Fruit fly (Drosophila melanogaster): Measurements from ENCODE around the gene CG42353.

The CG42353 gene

DNA sequence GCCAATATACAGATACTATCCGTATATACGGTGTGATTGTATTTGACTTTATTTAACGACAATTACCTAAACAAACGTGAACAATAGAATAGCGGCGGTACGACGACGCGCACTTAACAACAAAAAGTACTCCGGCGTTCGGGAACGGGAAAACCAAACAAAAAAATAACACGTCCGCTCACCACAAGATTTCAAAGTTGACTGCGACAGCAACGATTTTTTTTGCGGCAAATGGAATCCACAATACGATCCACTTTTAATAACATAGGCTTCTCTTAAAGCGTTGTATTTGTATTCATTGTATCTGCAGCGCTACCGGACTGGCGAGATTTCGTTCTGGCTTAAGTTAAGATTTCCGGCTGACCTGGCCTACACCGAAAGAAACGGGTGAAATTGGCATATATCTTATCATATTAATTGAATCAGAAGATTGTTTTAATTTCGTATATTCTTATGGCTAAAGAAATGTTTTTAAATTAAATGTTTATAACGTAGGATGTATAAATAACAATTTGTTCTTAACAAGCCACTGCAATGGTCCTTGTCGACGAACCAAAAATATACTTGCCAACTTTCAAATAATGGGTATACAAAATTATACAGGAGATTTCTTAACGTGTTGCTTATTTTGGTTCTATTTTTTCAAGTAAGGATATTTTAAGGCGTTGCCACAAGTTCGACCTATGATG lies at the start of gene CG42353, which contains the start of gene CG42354 (continued):
- TF ChIP-seq disco-r (GFP tag; optimal IDR thresholded peaks at IDR 0.05) (peak; percentile 97), Eip74EF (GFP tag; optimal IDR thresholded peaks at IDR 0.05) (peak in 1 of 2 experiments; percentile 96), E2f1 (GFP tag; IDR thresholded peaks at IDR 0.05) (peak; percentile 94), YL-1 (GFP tag; optimal IDR thresholded peaks at IDR 0.05) (peak; percentile 54), Nf-YA (GFP tag; IDR thresholded peaks at IDR 0.05) (peak; percentile 76), chinmo (GFP tag; IDR thresholded peaks at IDR 0.05; ENCODE audit: partially characterized antibody) (peak; percentile 81; the same call in 2 of the 4 replicates), nau (GFP tag; optimal IDR thresholded peaks at IDR 0.05) (peak; percentile 89), CG11456 (GFP tag; IDR thresholded peaks at IDR 0.05) (peak; percentile 89), cad (GFP tag; optimal IDR thresholded peaks at IDR 0.05) (no peak), D19B (GFP tag; optimal IDR thresholded peaks at IDR 0.05) (peak; percentile 87), CG18619 (GFP tag; optimal IDR thresholded peaks at IDR 0.05) (peak; percentile 95), NFAT (GFP tag; IDR thresholded peaks at IDR 0.05) (peak; percentile 81), Doc3 (GFP tag; IDR thresholded peaks at IDR 0.05; ENCODE audit: partially characterized antibody) (no peak), Dip2 (GFP tag; IDR thresholded peaks at IDR 0.05) (peak; percentile 65), CG12299 (tag; optimal IDR thresholded peaks at IDR 0.05) (peak; percentile 93), Scr (GFP tag; IDR thresholded peaks at IDR 0.05; ENCODE audit: partially characterized antibody) (no peak), vfl (GFP tag; optimal IDR thresholded peaks at IDR 0.05) (peak; percentile 90), crol (GFP tag; IDR thresholded peaks at IDR 0.05) (peak; percentile 41; the same call in 1 of the 2 replicates), zen (tag; optimal IDR thresholded peaks at IDR 0.05) (peak; percentile 97), CG33213 (GFP tag; optimal IDR thresholded peaks at IDR 0.05) (peak; percentile 87), CG10147 (GFP tag; optimal IDR thresholded peaks at IDR 0.05) (peak; percentile 97), Ada2b (GFP tag; IDR thresholded peaks at IDR 0.05) (peak; percentile 92), Dek (tag; optimal IDR thresholded peaks at IDR 0.05) (peak; percentile 95), knrl (GFP tag; IDR thresholded peaks at IDR 0.05; ENCODE audit: partially characterized antibody) (no peak), CG11696 (GFP tag; IDR thresholded peaks at IDR 0.05) (peak; percentile 83), sens (GFP tag) (peak; percentile 95), D19A (tag; optimal IDR thresholded peaks at IDR 0.05) (peak; percentile 94), bab2 (GFP tag; optimal IDR thresholded peaks at IDR 0.05) (peak; percentile 80), CG17829 (tag; optimal IDR thresholded peaks at IDR 0.05) (peak; percentile 97), CG1832 (GFP tag; optimal IDR thresholded peaks at IDR 0.05) (no peak), CG3407 (GFP tag; optimal IDR thresholded peaks at IDR 0.05) (peak; percentile 89), CG7928 (GFP tag; optimal IDR thresholded peaks at IDR 0.05) (peak; percentile 69), Ptx1 (GFP tag; IDR thresholded peaks at IDR 0.05) (peak; percentile 95), B-H2 (GFP tag; optimal IDR thresholded peaks at IDR 0.05) (peak; percentile 94), hbn (GFP tag; IDR thresholded peaks at IDR 0.05; ENCODE audit: partially characterized antibody) (no peak), CG12071 (GFP tag; optimal IDR thresholded peaks at IDR 0.05) (peak; percentile 92), esg (GFP tag; conservative IDR thresholded peaks at IDR 0.05) (peak; percentile 94), Doc2 (GFP tag; IDR thresholded peaks at IDR 0.05) (peak; percentile 72; the same call in 1 of the 2 replicates), lov (optimal IDR thresholded peaks at IDR 0.05) (no peak), lov (GFP tag; IDR thresholded peaks at IDR 0.05) (peak; percentile 94), eve (GFP tag; optimal IDR thresholded peaks at IDR 0.05) (peak; percentile 70 to 95), bcd (GFP tag; optimal IDR thresholded peaks at IDR 0.05) (peak; percentile 97), CG13296 (GFP tag; optimal IDR thresholded peaks at IDR 0.05) (peak; percentile 95), abd-A (tag; optimal IDR thresholded peaks at IDR 0.05) (peak; percentile 50), CG6813 (GFP tag; optimal IDR thresholded peaks at IDR 0.05) (peak; percentile 94), CG10462 (GFP tag; optimal IDR thresholded peaks at IDR 0.05) (peak; percentile 95), CG9876 (GFP tag; optimal IDR thresholded peaks at IDR 0.05) (peak; percentile 89), slou (GFP tag; optimal IDR thresholded peaks at IDR 0.05) (peak; percentile 90), CG12769 (tag; optimal IDR thresholded peaks at IDR 0.05) (peak; percentile 96)
